Worm (Caenorhabditis elegans): ENCODE measurements around the gene F53F1.6.

Gene F53F1.6

DNA sequence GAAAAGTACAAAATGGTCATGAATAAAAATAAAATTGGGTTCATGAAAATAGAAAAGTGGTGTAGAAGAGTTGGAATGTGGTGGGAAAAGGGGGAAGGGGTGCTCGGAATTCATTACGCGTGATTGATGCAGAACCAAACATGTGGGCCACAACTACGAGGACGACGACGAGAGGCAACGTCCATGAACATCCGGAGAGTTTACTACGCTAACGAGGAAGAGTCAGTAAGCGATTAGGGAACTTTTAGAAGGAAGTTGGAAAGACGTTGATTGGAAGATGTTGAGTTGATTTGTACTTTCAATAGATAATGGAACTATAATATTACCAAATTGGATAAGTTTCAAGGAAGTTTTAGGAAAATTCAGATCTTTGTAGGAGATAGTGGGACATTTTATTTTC is 15.7 kb downstream of the F53F1.6 start:
- no peak for TF ChIP-seq lsy-12 (tag; optimal IDR thresholded peaks at IDR 0.05)
- TF ChIP-seq lin-39 (tag; optimal IDR thresholded peaks at IDR 0.05) = peak; percentile 42

DNA sequence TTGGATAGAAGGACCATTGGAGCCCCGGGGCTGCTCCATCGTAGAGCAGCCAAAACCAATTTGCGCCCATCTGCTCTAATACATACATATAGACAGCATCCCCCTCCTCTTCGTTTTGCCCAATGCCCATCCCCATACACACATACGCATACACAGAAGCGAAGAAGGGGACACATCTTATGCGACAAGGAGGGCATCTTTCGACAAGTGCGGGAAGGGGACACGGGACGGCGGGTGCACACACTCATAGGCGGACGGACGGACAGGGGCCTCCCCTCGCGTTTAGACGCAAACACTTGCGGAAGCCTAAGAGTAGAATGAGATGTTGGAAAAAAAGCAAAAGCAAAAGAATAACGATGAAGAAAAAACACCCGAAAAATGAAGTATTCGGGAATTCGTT is 21.0 kb downstream of the F53F1.6 start:
- TF ChIP-seq daf-12 (tag; optimal IDR thresholded peaks at IDR 0.05) = no peak
- peak; percentile 21 for TF ChIP-seq lin-39 (tag; optimal IDR thresholded peaks at IDR 0.05)
- TF ChIP-seq hmg-11 (tag; optimal IDR thresholded peaks at IDR 0.05) = peak; percentile 30
- no peak for TF ChIP-seq pqm-1 (tag; optimal IDR thresholded peaks at IDR 0.05)
- peak; percentile 38 for TF ChIP-seq nfya-1 (tag; optimal IDR thresholded peaks at IDR 0.05; ENCODE audit: insufficient read depth)

DNA sequence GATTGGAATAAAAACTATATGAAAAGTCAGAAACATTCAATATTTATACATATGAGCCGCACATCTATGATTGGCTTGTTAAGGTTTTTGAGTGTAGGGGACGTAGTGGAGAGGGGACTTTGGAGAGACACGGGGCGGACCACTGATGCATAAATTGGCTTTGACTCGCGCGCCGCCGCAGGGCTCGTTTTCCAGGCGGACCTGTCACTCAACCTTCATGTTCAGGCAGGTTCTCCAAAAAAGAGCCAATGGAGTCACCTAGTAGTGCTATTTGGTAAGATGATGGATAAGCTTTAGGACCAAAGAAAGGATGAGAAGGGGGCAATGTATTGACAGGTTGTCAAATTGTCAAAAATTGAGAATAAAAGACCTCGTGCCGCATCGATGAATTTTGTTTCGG is 22.4 kb downstream of the F53F1.6 start:
- TF ChIP-seq ceh-16 (tag; optimal IDR thresholded peaks at IDR 0.05) = no peak
- TF ChIP-seq pqm-1 (tag; optimal IDR thresholded peaks at IDR 0.05) = no peak
- TF ChIP-seq ZK546.5 (tag; optimal IDR thresholded peaks at IDR 0.05) = no peak
- no peak for TF ChIP-seq egl-5 (tag; optimal IDR thresholded peaks at IDR 0.05)
- TF ChIP-seq ceh-9 (tag; optimal IDR thresholded peaks at IDR 0.05) = no peak
- no peak for TF ChIP-seq nhr-12 (tag; optimal IDR thresholded peaks at IDR 0.05)
- TF ChIP-seq zag-1 (tag; optimal IDR thresholded peaks at IDR 0.05) = no peak
- TF ChIP-seq ztf-11 (tag; optimal IDR thresholded peaks at IDR 0.05) = no peak
- TF ChIP-seq fkh-2 (tag; optimal IDR thresholded peaks at IDR 0.05) = no peak
- TF ChIP-seq mml-1 (tag; optimal IDR thresholded peaks at IDR 0.05) = no peak
- no peak for TF ChIP-seq snpc-4 (tag; optimal IDR thresholded peaks at IDR 0.05)
- no peak for TF ChIP-seq nhr-76 (tag; optimal IDR thresholded peaks at IDR 0.05)
- TF ChIP-seq jun-1 (tag; optimal IDR thresholded peaks at IDR 0.05) = no peak

DNA sequence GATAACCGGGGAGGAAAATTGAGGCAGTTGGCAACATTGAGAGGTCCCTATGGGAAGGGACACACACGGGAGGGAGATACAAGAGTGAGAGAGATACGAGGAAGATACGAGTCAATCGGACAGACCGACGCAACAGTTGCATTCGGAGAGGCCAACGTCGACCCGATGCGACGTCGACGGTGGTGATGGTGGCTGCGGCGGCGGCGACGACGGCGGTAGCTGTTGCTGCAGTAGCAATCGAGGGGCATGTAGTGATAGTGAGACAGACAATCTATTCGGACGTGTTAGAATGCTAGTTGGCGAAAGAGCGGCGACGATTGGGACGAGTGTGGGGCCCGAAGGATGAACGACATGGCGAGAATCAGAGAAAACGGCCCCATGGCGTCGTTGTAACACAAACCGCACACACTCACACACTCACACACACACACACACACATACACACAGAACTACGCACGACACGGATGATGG is 24.0 kb downstream of the F53F1.6 start:
- TF ChIP-seq lsy-12 (tag; optimal IDR thresholded peaks at IDR 0.05) (peak; percentile 8), nhr-76 (tag; optimal IDR thresholded peaks at IDR 0.05) (no peak), unc-39 (tag; optimal IDR thresholded peaks at IDR 0.05) (no peak), nhr-43 (tag; optimal IDR thresholded peaks at IDR 0.05; ENCODE audit: poor library complexity, severe bottlenecking) (no peak), egl-27 (tag; optimal IDR thresholded peaks at IDR 0.05) (no peak), hmg-11 (tag; optimal IDR thresholded peaks at IDR 0.05) (no peak), nhr-237 (tag; optimal IDR thresholded peaks at IDR 0.05) (no peak), ceh-9 (tag; optimal IDR thresholded peaks at IDR 0.05) (no peak), zag-1 (tag; optimal IDR thresholded peaks at IDR 0.05) (no peak), elt-2 (tag; optimal IDR thresholded peaks at IDR 0.05) (no peak), jun-1 (tag; optimal IDR thresholded peaks at IDR 0.05) (no peak), lin-39 (tag; optimal IDR thresholded peaks at IDR 0.05) (peak; percentile 17), elt-3 (tag; optimal IDR thresholded peaks at IDR 0.05) (no peak), lin-15B (tag; optimal IDR thresholded peaks at IDR 0.05) (no peak), elt-1 (tag; optimal IDR thresholded peaks at IDR 0.05) (no peak), ztf-11 (tag; optimal IDR thresholded peaks at IDR 0.05) (no peak), aly-2 (tag; optimal IDR thresholded peaks at IDR 0.05) (no peak), ZK546.5 (tag; optimal IDR thresholded peaks at IDR 0.05) (no peak), sea-2 (GFP tag; optimal IDR thresholded peaks at IDR 0.05) (no peak), ceh-28 (tag; optimal IDR thresholded peaks at IDR 0.05) (peak; percentile 2), fkh-10 (GFP tag; optimal IDR thresholded peaks at IDR 0.05) (no peak), egl-5 (tag; optimal IDR thresholded peaks at IDR 0.05) (no peak), unc-62 (GFP tag; optimal IDR thresholded peaks at IDR 0.05) (no peak), snpc-4 (tag; optimal IDR thresholded peaks at IDR 0.05) (no peak), ztf-4 (tag; optimal IDR thresholded peaks at IDR 0.05) (no peak), nhr-23 (tag; optimal IDR thresholded peaks at IDR 0.05) (peak; percentile 33), nhr-67 (tag; optimal IDR thresholded peaks at IDR 0.05) (no peak), pha-4 (tag; optimal IDR thresholded peaks at IDR 0.05) (no peak), fos-1 (tag; optimal IDR thresholded peaks at IDR 0.05) (no peak), nfya-1 (tag; optimal IDR thresholded peaks at IDR 0.05; ENCODE audit: insufficient read depth) (peak; percentile 45)
